Worm (Caenorhabditis elegans) whole organism, L3 larva: ENCODE data around the gene C14A4.13.

Experiments
- ama-1 ChIP-seq: fragments of 150-350 bp; optimal IDR thresholded peaks from 2 replicates; lab custom pipeline; 2018
- ceh-28 ChIP-seq: fragments of 150-350 bp; optimal IDR thresholded peaks from 2 replicates; lab custom pipeline; 2014; ENCODE audit warnings: missing biosample characterization, missing genetic modification reagents, missing genetic modification characterization
- fkh-10 ChIP-seq: sonication (generic microtip); optimal IDR thresholded peaks from 2 replicates; lab custom pipeline; 2017; ENCODE audit warnings: missing biosample characterization, missing genetic modification reagents, missing genetic modification characterization
- fos-1 ChIP-seq: fragments of 150-350 bp; optimal IDR thresholded peaks from 2 replicates; lab custom pipeline; 2014; ENCODE audit warnings: missing biosample characterization, missing genetic modification characterization
- lin-39 ChIP-seq: fragments of 150-350 bp; optimal IDR thresholded peaks from 2 replicates; lab custom pipeline; 2018; ENCODE audit warnings: missing biosample characterization, missing genetic modification reagents, missing genetic modification characterization
- nfya-1 ChIP-seq: sonication (generic microtip); optimal IDR thresholded peaks from 2 replicates; lab custom pipeline; 2017; ENCODE audit warnings: missing genetic modification characterization, mild to moderate bottlenecking, missing compliant biosample characterization, antibody characterized with exemption, moderate library complexity; ENCODE audit not compliant: insufficient read depth
- nhr-11 ChIP-seq: fragments of 150-350 bp; optimal IDR thresholded peaks from 2 replicates; lab custom pipeline; 2014; ENCODE audit warnings: missing biosample characterization, missing genetic modification characterization
- nhr-28 ChIP-seq: fragments of 150-350 bp; optimal IDR thresholded peaks from 2 replicates; lab custom pipeline; 2014; ENCODE audit warnings: missing biosample characterization, missing genetic modification characterization
- nhr-76 ChIP-seq: fragments of 150-350 bp; sonication (generic microtip); optimal IDR thresholded peaks from 5 replicates; lab custom pipeline; 2014; ENCODE audit warnings: missing biosample characterization, missing genetic modification characterization
- nhr-77 ChIP-seq: fragments of 150-350 bp; optimal IDR thresholded peaks from 2 replicates; lab custom pipeline; 2014; ENCODE audit warnings: missing biosample characterization, missing genetic modification characterization

DNA sequence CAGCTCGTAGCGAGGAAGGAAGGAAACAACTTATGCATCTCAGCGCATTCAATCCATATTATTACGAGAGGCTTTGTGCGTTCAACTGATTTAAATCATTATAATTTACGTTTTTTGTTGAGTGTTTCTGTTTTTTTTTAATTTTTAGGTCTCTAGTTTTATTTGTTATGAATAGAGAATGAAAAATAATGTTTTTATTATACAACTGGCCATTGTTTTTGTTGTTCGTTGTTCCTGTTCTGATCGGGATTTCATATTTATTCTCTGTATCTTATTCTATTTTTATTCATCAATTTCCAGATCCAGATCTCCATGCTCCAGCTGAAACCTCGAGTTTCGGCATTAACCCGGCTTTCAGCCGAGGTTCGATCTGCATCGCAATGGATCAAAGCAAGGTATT is 35.9 kb upstream of the C14A4.13 start, which contains the start of gene mrps-22:
- TF ChIP-seq ama-1 (lab: Kevin White, UChicago) (no peak), nfya-1 (tag; lab: Kevin White, UChicago) (no peak), nhr-76 (tag; lab: Kevin White, UChicago) (no peak), nhr-77 (tag; lab: Kevin White, UChicago) (no peak), fos-1 (tag; lab: Kevin White, UChicago) (no peak), nhr-11 (tag; lab: Kevin White, UChicago) (no peak), fkh-10 (no peak), lin-39 (no peak), nhr-28 (tag; lab: Kevin White, UChicago) (no peak), ceh-28 (no peak)
